Fruit fly (Drosophila melanogaster) whole organism, prepupa: Measurements from ENCODE around the gene Rpn11.
A peak's percentile ranks its signal among the peaks of the same experiment; 100 is the strongest.

Experiments
- CG6163 ChIP-seq: fragments of 200-800 bp; sonication (Bioruptor generic); IDR thresholded peaks from 3 replicates; pipeline ENCODE4 v1.3.6; 2022; ENCODE audit warnings: missing biosample characterization, missing genetic modification characterization
- Eip78C ChIP-seq: fragments of 200-800 bp; sonication (Bioruptor generic); peaks from one replicate; lab custom pipeline; 2016; ENCODE audit warnings: missing biosample characterization, missing genetic modification characterization
- Sox15 ChIP-seq: fragments of 200-800 bp; sonication (Bioruptor generic); optimal IDR thresholded peaks from 3 replicates; lab custom pipeline; 2016; ENCODE audit warnings: missing biosample characterization, missing genetic modification characterization
- pdm3 ChIP-seq: fragments of 200-800 bp; sonication (Bioruptor generic); optimal IDR thresholded peaks from 3 replicates; lab custom pipeline; 2016; ENCODE audit warnings: missing biosample characterization, missing genetic modification characterization

DNA sequence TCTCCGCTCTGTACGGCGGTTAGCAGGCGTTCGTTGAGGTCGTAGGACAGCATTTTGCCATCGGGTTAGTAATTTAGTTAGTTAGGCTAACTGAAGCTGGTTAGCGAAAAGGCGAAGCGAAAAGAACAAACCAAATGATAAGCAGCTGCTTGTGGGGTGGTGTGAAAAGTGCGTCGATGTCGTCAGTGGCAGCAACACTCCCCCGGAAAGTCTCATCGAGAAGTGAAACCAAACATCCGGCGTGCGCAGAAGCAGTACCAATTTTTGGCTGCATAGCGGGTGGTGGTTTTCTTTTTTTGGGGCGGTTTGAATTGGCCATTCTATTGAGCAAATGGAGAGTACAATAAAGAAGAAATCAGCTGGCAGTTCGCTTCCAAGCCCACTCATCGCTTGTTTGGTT is 8.8 kb downstream of the Rpn11 start, which contains the start of gene CG9121:
- TF ChIP-seq pdm3 (GFP tag; lab: Kevin White, UChicago), result no peak
- peak; percentile 8 for TF ChIP-seq Eip78C (GFP tag; lab: Kevin White, UChicago)
- no peak for TF ChIP-seq CG6163 (GFP tag; lab: Robert Waterston, UW)
- no peak for TF ChIP-seq Sox15 (GFP tag; lab: Kevin White, UChicago)
